Fruit fly (Drosophila melanogaster): ENCODE results near the gene CG11929.

Gene CG11929

DNA sequence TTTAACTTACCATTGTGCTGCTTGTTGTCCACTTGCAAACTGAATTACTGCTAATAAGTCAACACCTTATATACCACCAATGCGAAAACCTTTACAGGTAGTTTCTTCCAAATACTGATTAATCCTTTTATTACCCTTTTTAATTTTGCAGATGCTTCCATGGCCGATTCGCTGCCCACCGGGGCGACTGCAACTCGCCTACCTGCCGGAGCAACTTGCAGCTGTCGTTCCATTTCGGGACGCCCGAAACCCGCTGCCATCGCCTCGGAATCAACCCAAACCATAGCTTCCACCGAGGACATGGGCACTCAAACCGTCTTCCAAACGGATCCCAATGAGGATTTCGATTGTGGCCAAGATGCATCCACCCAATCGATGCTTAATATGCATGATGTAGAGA, 1.9 kb downstream of the CG11929 start, which contains the start of gene Elba1:
Gene Elba1 (minus strand): TSS at position 101 of the 400 bp plus-strand sequence.
- TF ChIP-seq CG3919 (GFP tag; optimal IDR thresholded peaks at IDR 0.05) (no peak), CG1621 (tag; optimal IDR thresholded peaks at IDR 0.05) (no peak), CG15336 (GFP tag; IDR thresholded peaks at IDR 0.05) (no peak), cyc (GFP tag; optimal IDR thresholded peaks at IDR 0.05) (no peak), CG6808 (GFP tag; optimal IDR thresholded peaks at IDR 0.05) (no peak), Lpt (GFP tag; optimal IDR thresholded peaks at IDR 0.05) (no peak), Sox14 (GFP tag; optimal IDR thresholded peaks at IDR 0.05) (no peak), CG9139 (GFP tag; optimal IDR thresholded peaks at IDR 0.05) (no peak), lz (GFP tag; optimal IDR thresholded peaks at IDR 0.05) (no peak), dac (GFP tag; optimal IDR thresholded peaks at IDR 0.05) (no peak), vri (GFP tag; optimal IDR thresholded peaks at IDR 0.05) (no peak), fkh (GFP tag; optimal IDR thresholded peaks at IDR 0.05) (no peak), ss (GFP tag; optimal IDR thresholded peaks at IDR 0.05) (no peak)

dm6 chr2L:4687211-4687610, 4.7 kb downstream of the CG11929 start, which contains the start of gene Elba3:
TSS of gene Elba3 (plus strand) at chr2L:4687511.
- TF ChIP-seq svp (GFP tag) (no peak), Eip75B (GFP tag; optimal IDR thresholded peaks at IDR 0.05) (no peak), cyc (GFP tag; optimal IDR thresholded peaks at IDR 0.05) (no peak), CG34406 (GFP tag; optimal IDR thresholded peaks at IDR 0.05) (no peak), Smox (GFP tag; optimal IDR thresholded peaks at IDR 0.05) (no peak), CG3032 (tag; optimal IDR thresholded peaks at IDR 0.05) (no peak), OdsH (GFP tag; optimal IDR thresholded peaks at IDR 0.05) (no peak), CG10631 (GFP tag; optimal IDR thresholded peaks at IDR 0.05) (no peak)

dm6 chr2L:4690602-4691001, 8.1 kb downstream of the CG11929 start, which contains the start of gene CG3251:
TSS of gene CG3251 (minus strand) at chr2L:4690702.
- TF ChIP-seq Hr38 (GFP tag; optimal IDR thresholded peaks at IDR 0.05) = no peak
- no peak for TF ChIP-seq CG11762 (GFP tag; optimal IDR thresholded peaks at IDR 0.05; ENCODE audit: insufficient read depth)
- no peak for TF ChIP-seq OdsH (GFP tag; optimal IDR thresholded peaks at IDR 0.05)
- TF ChIP-seq ss (GFP tag; optimal IDR thresholded peaks at IDR 0.05) = no peak
- no peak for TF ChIP-seq achi (GFP tag; optimal IDR thresholded peaks at IDR 0.05)
- TF ChIP-seq CG7368 (GFP tag; optimal IDR thresholded peaks at IDR 0.05) = no peak
- no peak for TF ChIP-seq CG6163 (GFP tag; IDR thresholded peaks at IDR 0.05)
- no peak for TF ChIP-seq eg (GFP tag; IDR thresholded peaks at IDR 0.05)
- TF ChIP-seq CG16779 (tag; optimal IDR thresholded peaks at IDR 0.05) = no peak
- no peak for TF ChIP-seq pdm3 (GFP tag; optimal IDR thresholded peaks at IDR 0.05)
- TF ChIP-seq dac (GFP tag; optimal IDR thresholded peaks at IDR 0.05) = no peak
- no peak for TF ChIP-seq CG1621 (tag; optimal IDR thresholded peaks at IDR 0.05)
- no peak for TF ChIP-seq Met (GFP tag; optimal IDR thresholded peaks at IDR 0.05)
- no peak for TF ChIP-seq CG8319 (GFP tag; optimal IDR thresholded peaks at IDR 0.05)
- TF ChIP-seq Hr4 (GFP tag; optimal IDR thresholded peaks at IDR 0.05) = no peak
- no peak for TF ChIP-seq CG11294 (GFP tag; IDR thresholded peaks at IDR 0.05)

DNA sequence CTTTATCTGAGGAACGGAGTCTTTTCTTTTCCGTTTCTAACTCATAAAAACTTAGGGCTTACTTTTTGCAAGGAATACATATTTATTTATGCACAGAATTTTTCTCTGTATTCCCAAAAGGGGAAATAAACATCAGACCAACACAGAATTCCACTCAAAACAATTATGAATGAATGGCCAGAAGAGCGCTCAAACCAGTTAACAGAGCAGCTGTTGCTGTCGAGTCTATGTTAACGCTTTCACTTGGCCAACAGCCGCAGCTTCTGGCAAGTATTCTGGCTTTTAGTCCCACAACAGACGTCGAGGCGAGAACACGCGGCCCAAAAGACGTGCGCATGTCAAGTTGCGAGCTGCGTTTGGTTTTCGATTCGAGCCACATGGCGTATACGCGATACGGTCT, 11.9 kb downstream of the CG11929 start, which contains the start of gene dcma:
Gene dcma (plus strand): TSS at position 301 of the 400 bp plus-strand sequence.
- TF ChIP-seq Sox15 (GFP tag; optimal IDR thresholded peaks at IDR 0.05) (no peak), svp (GFP tag) (peak; percentile 13)

dm6 chr2L:4698837-4699236, 16.4 kb downstream of the CG11929 start:
- TF ChIP-seq CG8119 (GFP tag; IDR thresholded peaks at IDR 0.05) (no peak), CG8319 (GFP tag; optimal IDR thresholded peaks at IDR 0.05) (no peak), CG32006 (GFP tag; optimal IDR thresholded peaks at IDR 0.05) (no peak), vri (GFP tag; optimal IDR thresholded peaks at IDR 0.05) (no peak), ss (GFP tag; optimal IDR thresholded peaks at IDR 0.05) (no peak), CG6276 (GFP tag; optimal IDR thresholded peaks at IDR 0.05) (no peak), acj6 (GFP tag; optimal IDR thresholded peaks at IDR 0.05) (no peak), Sox14 (GFP tag; optimal IDR thresholded peaks at IDR 0.05) (no peak), CG1621 (tag; optimal IDR thresholded peaks at IDR 0.05) (no peak), Hr39 (GFP tag; optimal IDR thresholded peaks at IDR 0.05) (no peak), Smox (GFP tag; optimal IDR thresholded peaks at IDR 0.05) (no peak)

All from whole organism, prepupa.